Worm (Caenorhabditis elegans) whole organism, L4/young adult: ENCODE data around the gene nspg-12.
A peak's percentile ranks its signal among the peaks of the same experiment; 100 is the strongest.

Source experiments
- W03F9.2 ChIP-seq: fragments of 150-350 bp; optimal IDR thresholded peaks from 2 replicates; lab custom pipeline; 2014; ENCODE audit warnings: missing biosample characterization, missing genetic modification characterization
- dao-5 ChIP-seq: sonication (generic microtip); optimal IDR thresholded peaks from 2 replicates; lab custom pipeline; 2016; ENCODE audit warnings: missing genotype, missing genetic modification characterization, moderate library complexity, missing compliant biosample characterization
- him-1 ChIP-seq: sonication (generic microtip); optimal IDR thresholded peaks from 2 replicates; lab custom pipeline; 2016; ENCODE audit warnings: missing genotype, missing genetic modification reagents, missing genetic modification characterization, missing compliant biosample characterization

DNA sequence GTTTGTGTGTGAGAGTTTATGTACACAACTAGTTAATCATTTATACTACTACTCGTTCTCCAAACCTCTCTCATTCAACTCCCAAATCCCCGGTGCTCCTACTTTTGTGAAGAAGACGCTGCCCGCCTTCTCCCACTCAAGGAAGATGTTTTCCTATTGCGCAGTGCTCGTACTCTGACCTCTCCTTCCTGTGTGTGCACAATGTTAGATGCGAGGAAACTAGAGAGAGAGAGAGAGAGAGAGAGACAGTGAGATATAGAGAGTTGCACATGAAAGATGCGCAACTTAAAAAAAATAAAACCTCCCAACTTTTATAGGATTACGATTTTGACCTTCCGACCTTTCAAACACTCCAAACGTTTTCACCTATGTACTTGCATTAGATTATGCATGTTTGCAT is 46.6 kb upstream of the nspg-12 start:
- TF ChIP-seq him-1 (tag; lab: Kevin White, UChicago) (peak; percentile 32), dao-5 (no peak), W03F9.2 (no peak)
